Worm (Caenorhabditis elegans) whole organism, late embryonic: ENCODE results near the gene gdi-1.

Source experiments
- T23F11.4 ChIP-seq: fragments of 200-800 bp; sonication (Bioruptor generic); optimal IDR thresholded peaks from 2 replicates; lab custom pipeline; 2018; ENCODE audit warnings: mild to moderate bottlenecking, missing genetic modification characterization, missing compliant biosample characterization
- ahr-1 ChIP-seq: sonication (generic microtip); optimal IDR thresholded peaks from 2 replicates; lab custom pipeline; 2016; ENCODE audit warnings: missing genetic modification characterization, missing compliant biosample characterization
- elt-2 ChIP-seq: sonication (generic microtip); optimal IDR thresholded peaks from 2 replicates; lab custom pipeline; 2016; ENCODE audit warnings: missing genetic modification reagents, missing genetic modification characterization, missing compliant biosample characterization
- fax-1 ChIP-seq: sonication (generic microtip); optimal IDR thresholded peaks from 2 replicates; lab custom pipeline; 2016; ENCODE audit warnings: missing genotype, missing genetic modification characterization, missing compliant biosample characterization
- fkh-10 ChIP-seq: fragments of 150-350 bp; optimal IDR thresholded peaks from 2 replicates; lab custom pipeline; 2014; ENCODE audit warnings: missing biosample characterization, missing genetic modification reagents, missing genetic modification characterization
- hlh-30 ChIP-seq: sonication (generic microtip); optimal IDR thresholded peaks from 2 replicates; lab custom pipeline; 2017; ENCODE audit warnings: antibody characterized with exemption, missing genetic modification characterization, missing compliant biosample characterization; ENCODE audit not compliant: insufficient read depth
- nfya-1 ChIP-seq: sonication (generic microtip); optimal IDR thresholded peaks from 2 replicates; lab custom pipeline; 2017; ENCODE audit warnings: missing genetic modification characterization, mild to moderate bottlenecking, missing compliant biosample characterization, antibody characterized with exemption, moderate library complexity
- nhr-232 ChIP-seq: sonication (generic microtip); optimal IDR thresholded peaks from 2 replicates; lab custom pipeline; 2016; ENCODE audit warnings: missing genetic modification characterization, missing compliant biosample characterization
- pha-4 ChIP-seq: fragments of 150-350 bp; optimal IDR thresholded peaks from 2 replicates; lab custom pipeline; 2018; ENCODE audit warnings: missing biosample characterization, missing genetic modification reagents, missing genetic modification characterization
- pqm-1 ChIP-seq: sonication (generic microtip); optimal IDR thresholded peaks from 2 replicates; lab custom pipeline; 2016; ENCODE audit warnings: missing genetic modification characterization, missing compliant biosample characterization
- rnt-1 ChIP-seq: sonication (generic microtip); optimal IDR thresholded peaks from 2 replicates; lab custom pipeline; 2016; ENCODE audit warnings: missing genetic modification characterization, missing compliant biosample characterization
- tbx-7 ChIP-seq: sonication (generic microtip); optimal IDR thresholded peaks from 2 replicates; lab custom pipeline; 2016; ENCODE audit warnings: missing genotype, missing genetic modification characterization, missing compliant biosample characterization
- ttx-3 ChIP-seq: sonication (generic microtip); optimal IDR thresholded peaks from 2 replicates; lab custom pipeline; 2016; ENCODE audit warnings: missing genetic modification reagents, missing genetic modification characterization, missing compliant biosample characterization

ce11 chrIV:14793900-14794624 is 1.4 kb upstream of the gdi-1 start:
- TF ChIP-seq elt-2 (tag; lab: Kevin White, UChicago) (no peak), nfya-1 (tag; lab: Kevin White, UChicago) (peak; percentile 75), ttx-3 (tag; lab: Kevin White, UChicago) (no peak), pqm-1 (tag; lab: Kevin White, UChicago) (no peak), T23F11.4 (no peak), rnt-1 (tag; lab: Kevin White, UChicago) (peak; percentile 61), tbx-7 (tag; lab: Kevin White, UChicago) (no peak), nhr-232 (tag; lab: Kevin White, UChicago) (no peak), pha-4 (tag; lab: Kevin White, UChicago) (no peak), fkh-10 (GFP tag; lab: Kevin White, UChicago) (peak; percentile 34), hlh-30 (peak; percentile 21), ahr-1 (tag; lab: Kevin White, UChicago) (no peak), fax-1 (no peak)
